Worm (Caenorhabditis elegans): ENCODE measurements around the gene unc-3.

- TF ChIP-seq klf-2 (GFP tag; conservative IDR thresholded peaks at IDR 0.05): no peak
- TF ChIP-seq ztf-29 (GFP tag; IDR thresholded peaks at IDR 0.05): no peak
- no peak for TF ChIP-seq cog-1 (tag; optimal IDR thresholded peaks at IDR 0.05)
- no peak for TF ChIP-seq tab-1 (GFP tag; IDR thresholded peaks at IDR 0.05)
These were observed 16.7 kb upstream of the unc-3 start for ce11 chrX:14756606-14757005.

Data from whole organism, midembryonic.